Worm (Caenorhabditis elegans) whole organism, midembryonic: ENCODE results near the gene irg-5.

Experiments used
- T22C8.4 ChIP-seq: fragments of 200-800 bp; sonication (Bioruptor generic); IDR thresholded peaks from 2 replicates; pipeline ENCODE4 v1.3.6; 2022; ENCODE audit warnings: missing genetic modification characterization, missing compliant biosample characterization
- cog-1 ChIP-seq: sonication (generic microtip); optimal IDR thresholded peaks from 2 replicates; lab custom pipeline; 2016; ENCODE audit warnings: missing genetic modification characterization, missing compliant biosample characterization
- flt-1 ChIP-seq: fragments of 200-800 bp; sonication (Bioruptor generic); IDR thresholded peaks from 2 replicates; pipeline ENCODE4 v1.3.6; 2022; ENCODE audit warnings: missing genetic modification characterization, missing compliant biosample characterization
- klf-2 ChIP-seq: fragments of 200-800 bp; sonication (Bioruptor generic); conservative IDR thresholded peaks from 2 replicates; pipeline ENCODE4 v1.3.6; 2022; ENCODE audit warnings: missing genetic modification reagents, missing genetic modification characterization, missing compliant biosample characterization
- med-1 ChIP-seq: sonication (generic microtip); optimal IDR thresholded peaks from 2 replicates; lab custom pipeline; 2017; ENCODE audit warnings: missing genetic modification characterization, mild to moderate bottlenecking, missing compliant biosample characterization, antibody characterized with exemption, missing genetic modification reagents; ENCODE audit not compliant: insufficient read depth
- ref-1 ChIP-seq: fragments of 200-800 bp; sonication (Bioruptor generic); conservative IDR thresholded peaks from 2 replicates; pipeline ENCODE4 v1.3.6; 2022; ENCODE audit warnings: missing genetic modification reagents, missing genetic modification characterization, missing compliant biosample characterization
- tab-1 ChIP-seq: fragments of 200-800 bp; sonication (Bioruptor generic); IDR thresholded peaks from 2 replicates; pipeline ENCODE4 v1.3.6; 2022; ENCODE audit warnings: missing genetic modification characterization, missing compliant biosample characterization
- ztf-23 ChIP-seq: fragments of 200-800 bp; sonication (Bioruptor generic); IDR thresholded peaks from 2 replicates; pipeline ENCODE4 v1.3.6; 2022; ENCODE audit warnings: missing genetic modification reagents, missing genetic modification characterization, missing compliant biosample characterization

DNA sequence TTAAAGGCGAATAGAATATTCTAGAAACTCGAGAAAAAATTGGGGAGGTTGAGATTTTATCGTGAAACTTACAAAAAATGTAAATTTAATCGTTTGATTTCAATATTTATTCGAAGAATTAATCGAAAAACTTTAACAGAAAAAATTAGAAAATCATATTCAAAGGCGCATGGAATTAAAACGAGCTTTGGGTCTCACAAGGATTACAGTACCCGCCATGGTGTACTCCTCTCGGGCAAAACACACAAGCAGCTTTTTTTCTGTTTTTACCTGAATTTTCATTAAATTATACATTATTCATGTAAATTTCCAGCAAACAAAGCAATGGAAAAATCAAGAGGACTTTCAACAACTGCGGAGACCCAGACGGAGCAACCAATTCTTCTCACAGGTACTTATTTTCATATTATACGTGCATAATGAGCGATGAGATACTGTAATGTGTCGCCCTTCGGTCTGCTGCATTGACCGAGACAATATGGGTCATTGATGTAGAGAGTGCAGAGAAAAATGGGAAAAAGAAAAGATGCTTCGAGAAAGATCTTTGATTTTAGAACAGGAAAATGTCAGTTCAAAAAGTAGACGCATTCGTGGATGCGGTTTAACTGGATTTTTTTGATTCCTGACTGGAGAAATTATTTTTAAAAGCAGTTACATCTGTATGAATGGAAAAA, 49.1 kb upstream of the irg-5 start, which contains the start of the genes F53C11.4 and F53C11.5:
- TF ChIP-seq tab-1 (GFP tag; lab: Robert Waterston, UW) (no peak), ref-1 (GFP tag; lab: Robert Waterston, UW) (no peak), cog-1 (tag; lab: Kevin White, UChicago) (no peak), klf-2 (GFP tag; lab: Robert Waterston, UW) (no peak), T22C8.4 (GFP tag; lab: Robert Waterston, UW) (no peak), ztf-23 (no peak), flt-1 (GFP tag; lab: Robert Waterston, UW) (no peak), med-1 (GFP tag; lab: Kevin White, UChicago) (no peak)
